Worm (Caenorhabditis elegans) whole organism, mixed stage, embryonic: ENCODE measurements around the gene nlp-50.
A peak's percentile ranks its signal among the peaks of the same experiment; 100 is the strongest.

Experiments used
- M03D4.4 ChIP-seq: sonication (generic microtip); optimal IDR thresholded peaks from 2 replicates; lab custom pipeline; 2017; ENCODE audit warnings: mild to moderate bottlenecking, missing genetic modification characterization, missing compliant biosample characterization
- bed-3 ChIP-seq: fragments of 200-800 bp; sonication (Bioruptor generic); optimal IDR thresholded peaks from 3 replicates; lab custom pipeline; 2018; ENCODE audit warnings: mild to moderate bottlenecking, missing genetic modification characterization, moderate library complexity, missing compliant biosample characterization
- blmp-1 ChIP-seq: fragments of 150-350 bp; optimal IDR thresholded peaks from 2 replicates; lab custom pipeline; 2014; ENCODE audit warnings: missing biosample characterization, missing genetic modification characterization
- ceh-39 ChIP-seq: fragments of 150-350 bp; optimal IDR thresholded peaks from 2 replicates; lab custom pipeline; 2014; ENCODE audit warnings: missing biosample characterization, missing genetic modification characterization
- ceh-43 ChIP-seq: fragments of 200-800 bp; sonication (Bioruptor generic); optimal IDR thresholded peaks from 2 replicates; lab custom pipeline; 2018; ENCODE audit warnings: mild to moderate bottlenecking, missing genetic modification characterization, moderate library complexity, missing compliant biosample characterization
- ceh-83 ChIP-seq: fragments of 200-800 bp; sonication (Bioruptor generic); optimal IDR thresholded peaks from 2 replicates; lab custom pipeline; 2018; ENCODE audit warnings: mild to moderate bottlenecking, missing genetic modification characterization, missing compliant biosample characterization
- ces-1 ChIP-seq: fragments of 150-350 bp; optimal IDR thresholded peaks from 2 replicates; lab custom pipeline; 2014; ENCODE audit warnings: missing biosample characterization, missing genetic modification reagents, missing genetic modification characterization
- cnd-1 ChIP-seq: fragments of 200-800 bp; sonication (Bioruptor generic); optimal IDR thresholded peaks from 2 replicates; lab custom pipeline; 2018; ENCODE audit warnings: mild to moderate bottlenecking, missing genetic modification characterization, missing compliant biosample characterization
- drap-1 ChIP-seq: fragments of 200-800 bp; sonication (Bioruptor generic); optimal IDR thresholded peaks from 3 replicates; lab custom pipeline; 2018; ENCODE audit warnings: mild to moderate bottlenecking, missing genetic modification characterization, missing compliant biosample characterization
- elt-1 ChIP-seq: sonication (generic microtip); optimal IDR thresholded peaks from 2 replicates; lab custom pipeline; 2017; ENCODE audit warnings: missing genetic modification characterization, mild to moderate bottlenecking, missing compliant biosample characterization, antibody characterized with exemption, moderate library complexity, borderline replicate concordance; ENCODE audit not compliant: insufficient read depth
- elt-3 ChIP-seq: fragments of 150-350 bp; optimal IDR thresholded peaks from 2 replicates; lab custom pipeline; 2014; ENCODE audit warnings: missing biosample characterization, missing genetic modification characterization
- flh-1 ChIP-seq: fragments of 200-800 bp; sonication (Bioruptor generic); optimal IDR thresholded peaks from 2 replicates; lab custom pipeline; 2018; ENCODE audit warnings: mild to moderate bottlenecking, missing genetic modification characterization, moderate library complexity, missing compliant biosample characterization
- ham-2 ChIP-seq: fragments of 200-800 bp; sonication (Bioruptor generic); optimal IDR thresholded peaks from 2 replicates; lab custom pipeline; 2018; ENCODE audit warnings: mild to moderate bottlenecking, missing genetic modification characterization, missing compliant biosample characterization
- hlh-1 ChIP-seq: fragments of 150-350 bp; optimal IDR thresholded peaks from 2 replicates; lab custom pipeline; 2014; ENCODE audit warnings: missing biosample characterization, missing genetic modification reagents, missing genetic modification characterization
- lin-13 ChIP-seq: fragments of 150-350 bp; optimal IDR thresholded peaks from 2 replicates; lab custom pipeline; 2014; ENCODE audit warnings: missing biosample characterization, missing genetic modification characterization
- lin-32 ChIP-seq: fragments of 200-800 bp; sonication (Bioruptor generic); optimal IDR thresholded peaks from 2 replicates; lab custom pipeline; 2018; ENCODE audit warnings: mild to moderate bottlenecking, missing genetic modification characterization, missing compliant biosample characterization
- lsy-2 ChIP-seq: fragments of 150-350 bp; optimal IDR thresholded peaks from 2 replicates; lab custom pipeline; 2014; ENCODE audit warnings: missing biosample characterization, missing genetic modification characterization
- mab-5 ChIP-seq: fragments of 150-350 bp; optimal IDR thresholded peaks from 2 replicates; lab custom pipeline; 2014; ENCODE audit warnings: missing biosample characterization, missing genetic modification characterization
- mep-1 ChIP-seq: fragments of 150-350 bp; optimal IDR thresholded peaks from 2 replicates; lab custom pipeline; 2017; ENCODE audit warnings: missing biosample characterization, missing genetic modification reagents, missing genetic modification characterization, inconsistent platforms
- mls-2 ChIP-seq: sonication (generic microtip); optimal IDR thresholded peaks from 2 replicates; lab custom pipeline; 2016; ENCODE audit warnings: mild to moderate bottlenecking, missing genetic modification characterization, moderate library complexity, missing compliant biosample characterization
- nhr-12 ChIP-seq: fragments of 150-350 bp; optimal IDR thresholded peaks from 2 replicates; lab custom pipeline; 2014; ENCODE audit warnings: missing biosample characterization, missing genetic modification characterization
- nhr-2 ChIP-seq: fragments of 150-350 bp; optimal IDR thresholded peaks from 2 replicates; lab custom pipeline; 2014; ENCODE audit warnings: missing biosample characterization, missing genetic modification characterization
- nhr-237 ChIP-seq: fragments of 150-350 bp; optimal IDR thresholded peaks from 2 replicates; lab custom pipeline; 2014; ENCODE audit warnings: missing biosample characterization, missing genetic modification characterization
- nhr-28 ChIP-seq: fragments of 150-350 bp; optimal IDR thresholded peaks from 2 replicates; lab custom pipeline; 2014; ENCODE audit warnings: missing biosample characterization, missing genetic modification characterization
- nhr-76 ChIP-seq: sonication (generic microtip); optimal IDR thresholded peaks from 2 replicates; lab custom pipeline; 2017; ENCODE audit warnings: missing biosample characterization, missing genetic modification characterization
- pha-4 ChIP-seq: fragments of 150-350 bp; optimal IDR thresholded peaks from 2 replicates; lab custom pipeline; 2018; ENCODE audit warnings: missing biosample characterization, missing genetic modification reagents, missing genetic modification characterization
- sem-2 ChIP-seq: fragments of 200-800 bp; sonication (Bioruptor generic); optimal IDR thresholded peaks from 2 replicates; lab custom pipeline; 2018; ENCODE audit warnings: mild to moderate bottlenecking, missing genetic modification characterization, missing compliant biosample characterization
- snpc-4 ChIP-seq: fragments of 150-350 bp; optimal IDR thresholded peaks from 2 replicates; lab custom pipeline; 2014; ENCODE audit warnings: missing biosample characterization, missing genetic modification characterization
- sptf-1 ChIP-seq: sonication (generic microtip); optimal IDR thresholded peaks from 2 replicates; lab custom pipeline; 2017; ENCODE audit warnings: mild to moderate bottlenecking, missing genetic modification characterization, moderate library complexity, missing compliant biosample characterization
- tbx-8 ChIP-seq: fragments of 200-800 bp; sonication (Bioruptor generic); optimal IDR thresholded peaks from 2 replicates; lab custom pipeline; 2018; ENCODE audit warnings: mild to moderate bottlenecking, missing genetic modification characterization, moderate library complexity, missing compliant biosample characterization
- unc-120 ChIP-seq: sonication (generic microtip); optimal IDR thresholded peaks from 2 replicates; lab custom pipeline; 2017; ENCODE audit warnings: missing genetic modification characterization, missing compliant biosample characterization; ENCODE audit not compliant: poor library complexity, severe bottlenecking
- unc-39 ChIP-seq: fragments of 150-350 bp; optimal IDR thresholded peaks from 2 replicates; lab custom pipeline; 2014; ENCODE audit warnings: missing biosample characterization, missing genetic modification characterization
- unc-62 ChIP-seq: fragments of 150-350 bp; optimal IDR thresholded peaks from 2 replicates; lab custom pipeline; 2014; ENCODE audit warnings: missing biosample characterization, missing genetic modification reagents, missing genetic modification characterization
- zip-8 ChIP-seq: fragments of 150-350 bp; optimal IDR thresholded peaks from 2 replicates; lab custom pipeline; 2014; ENCODE audit warnings: missing biosample characterization, missing genetic modification characterization
- ztf-11 ChIP-seq: fragments of 150-350 bp; optimal IDR thresholded peaks from 2 replicates; lab custom pipeline; 2014; ENCODE audit warnings: missing biosample characterization, missing genetic modification characterization

nlp-50 gene

DNA sequence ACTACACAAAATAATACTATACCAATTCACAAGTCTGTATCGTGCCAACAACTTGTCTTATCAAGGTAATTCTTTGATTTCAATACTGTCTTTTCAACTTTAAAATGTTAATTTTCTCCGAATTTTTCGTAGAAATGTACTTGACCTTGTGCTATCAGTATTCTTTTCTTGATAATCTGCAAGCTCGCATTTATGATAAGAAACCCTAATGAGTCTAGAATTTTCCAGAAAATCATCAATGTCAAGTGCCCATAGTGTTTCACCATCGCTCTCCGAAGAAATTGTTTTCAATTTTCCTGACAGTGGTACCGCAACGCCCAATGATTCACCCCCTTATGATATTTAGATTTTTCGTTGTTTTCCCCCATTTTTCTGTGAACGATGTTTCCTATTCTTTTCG lies 16.4 kb downstream of the nlp-50 start:
- TF ChIP-seq mls-2 (tag; lab: Kevin White, UChicago), result no peak
- TF ChIP-seq unc-62, result no peak
- TF ChIP-seq pha-4 (tag; lab: Kevin White, UChicago), result no peak
- TF ChIP-seq lin-32 (GFP tag; lab: Kevin White, UChicago), result no peak
- TF ChIP-seq unc-39 (tag; lab: Kevin White, UChicago), result no peak
- TF ChIP-seq ztf-11 (tag; lab: Kevin White, UChicago), result no peak
- TF ChIP-seq lin-13 (tag; lab: Kevin White, UChicago), result no peak
- TF ChIP-seq zip-8, result no peak
- TF ChIP-seq sem-2 (GFP tag; lab: Kevin White, UChicago), result no peak
- TF ChIP-seq ceh-39 (tag; lab: Kevin White, UChicago), result no peak
- TF ChIP-seq elt-1 (tag; lab: Kevin White, UChicago), result no peak
- no peak for TF ChIP-seq nhr-28 (tag; lab: Kevin White, UChicago)
- TF ChIP-seq nhr-76 (tag; lab: Kevin White, UChicago), result no peak
- TF ChIP-seq ceh-43 (GFP tag; lab: Kevin White, UChicago), result no peak
- TF ChIP-seq snpc-4, result no peak
- no peak for TF ChIP-seq ceh-83 (GFP tag; lab: Kevin White, UChicago)
- TF ChIP-seq nhr-2, result no peak
- no peak for TF ChIP-seq elt-3 (tag; lab: Kevin White, UChicago)

DNA sequence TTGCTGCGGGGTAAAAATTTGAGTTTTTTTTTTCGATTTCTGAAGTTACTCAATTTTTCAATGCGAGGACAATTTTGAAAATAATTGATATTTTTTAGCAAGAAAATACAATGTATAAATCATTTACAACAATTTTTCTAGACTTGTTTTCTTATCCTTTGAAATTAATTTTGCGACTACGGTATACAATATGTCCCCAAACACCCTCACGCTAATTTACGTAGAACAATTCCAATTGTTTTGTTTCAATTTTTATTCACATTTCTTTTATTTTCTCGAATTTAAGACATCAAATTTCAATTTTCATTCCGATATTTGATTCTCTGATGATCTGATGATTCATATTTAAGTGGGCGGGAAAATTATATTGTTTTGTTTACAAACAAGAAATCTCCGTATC lies 17.1 kb downstream of the nlp-50 start:
- no peak for TF ChIP-seq elt-1 (tag; lab: Kevin White, UChicago)
- no peak for TF ChIP-seq ceh-43 (GFP tag; lab: Kevin White, UChicago)
- no peak for TF ChIP-seq unc-120 (tag; lab: Kevin White, UChicago)
- TF ChIP-seq ztf-11 (tag; lab: Kevin White, UChicago), result no peak
- TF ChIP-seq unc-62, result no peak
- TF ChIP-seq mep-1 (tag; lab: Kevin White, UChicago), result no peak
- TF ChIP-seq mls-2 (tag; lab: Kevin White, UChicago), result no peak
- no peak for TF ChIP-seq M03D4.4 (tag; lab: Kevin White, UChicago)
- no peak for TF ChIP-seq cnd-1 (tag; lab: Kevin White, UChicago)
- TF ChIP-seq, all 35 proteins: peak for 0

DNA sequence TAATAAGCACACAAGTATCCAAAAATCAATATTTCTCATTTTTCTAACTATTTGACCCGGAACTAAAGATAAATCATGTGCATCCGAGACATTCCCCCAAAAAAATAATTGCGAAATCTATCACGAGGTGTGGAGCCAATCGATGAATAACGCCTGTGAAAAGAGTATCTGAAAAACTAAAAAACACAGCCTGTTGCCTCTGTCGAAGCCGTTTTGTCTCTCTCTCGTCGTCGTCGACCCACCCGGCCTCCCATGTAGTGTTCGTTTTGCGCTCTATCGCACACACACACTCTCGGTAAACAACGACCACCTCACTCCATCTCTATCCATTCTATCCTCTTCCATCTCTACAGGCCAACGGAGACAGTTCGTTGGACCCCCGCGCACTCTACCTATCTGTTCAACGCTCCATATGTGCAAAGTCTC lies 17.9 kb downstream of the nlp-50 start:
- TF ChIP-seq nhr-237 (no peak), nhr-2 (no peak), unc-62 (no peak), ces-1 (GFP tag; lab: Kevin White, UChicago) (no peak), drap-1 (GFP tag; lab: Kevin White, UChicago) (no peak), ceh-43 (GFP tag; lab: Kevin White, UChicago) (no peak), flh-1 (GFP tag; lab: Kevin White, UChicago) (no peak), mls-2 (tag; lab: Kevin White, UChicago) (no peak), lsy-2 (no peak), nhr-12 (tag; lab: Kevin White, UChicago) (no peak), lin-13 (tag; lab: Kevin White, UChicago) (no peak), mep-1 (tag; lab: Kevin White, UChicago) (peak; percentile 8), blmp-1 (no peak), nhr-76 (tag; lab: Kevin White, UChicago) (no peak), nhr-28 (tag; lab: Kevin White, UChicago) (no peak), elt-1 (tag; lab: Kevin White, UChicago) (no peak), lin-32 (GFP tag; lab: Kevin White, UChicago) (no peak), zip-8 (no peak), cnd-1 (tag; lab: Kevin White, UChicago) (peak; percentile 36), sem-2 (GFP tag; lab: Kevin White, UChicago) (no peak), unc-39 (tag; lab: Kevin White, UChicago) (no peak), sptf-1 (tag; lab: Kevin White, UChicago) (peak; percentile 40), unc-120 (tag; lab: Kevin White, UChicago) (no peak), ztf-11 (tag; lab: Kevin White, UChicago) (no peak), ceh-39 (tag; lab: Kevin White, UChicago) (peak; percentile 19), snpc-4 (no peak), tbx-8 (GFP tag; lab: Kevin White, UChicago) (no peak), ham-2 (GFP tag; lab: Kevin White, UChicago) (no peak), hlh-1 (tag; lab: Kevin White, UChicago) (peak; percentile 9), bed-3 (GFP tag; lab: Kevin White, UChicago) (no peak), ceh-83 (GFP tag; lab: Kevin White, UChicago) (no peak), pha-4 (tag; lab: Kevin White, UChicago) (peak; percentile 71), mab-5 (tag; lab: Kevin White, UChicago) (no peak), elt-3 (tag; lab: Kevin White, UChicago) (no peak)
